Worm (Caenorhabditis elegans) whole organism, late embryonic: ENCODE data around the gene T16A1.10.

Experiments used
- ama-1 ChIP-seq: fragments of 150-350 bp; optimal IDR thresholded peaks from 2 replicates; lab custom pipeline; 2014
- ceh-30 ChIP-seq: fragments of 150-350 bp; optimal IDR thresholded peaks from 2 replicates; lab custom pipeline; 2014; ENCODE audit warnings: missing biosample characterization, missing genetic modification characterization
- ceh-34 ChIP-seq: sonication (generic microtip); optimal IDR thresholded peaks from 2 replicates; lab custom pipeline; 2016; ENCODE audit warnings: mild to moderate bottlenecking, missing genetic modification characterization, missing compliant biosample characterization
- ceh-45 ChIP-seq: fragments of 200-800 bp; sonication (Bioruptor generic); IDR thresholded peaks from 2 replicates; pipeline ENCODE4 v1.3.6; 2022; ENCODE audit warnings: missing genetic modification reagents, missing genetic modification characterization, missing compliant biosample characterization
- dve-1 ChIP-seq: sonication (generic microtip); optimal IDR thresholded peaks from 2 replicates; lab custom pipeline; 2017; ENCODE audit warnings: antibody characterized with exemption, mild to moderate bottlenecking, missing genetic modification characterization, missing compliant biosample characterization
- hlh-30 ChIP-seq: sonication (generic microtip); optimal IDR thresholded peaks from 2 replicates; lab custom pipeline; 2017; ENCODE audit warnings: antibody characterized with exemption, missing genetic modification characterization, missing compliant biosample characterization; ENCODE audit not compliant: insufficient read depth
- nhr-11 ChIP-seq: fragments of 150-350 bp; optimal IDR thresholded peaks from 2 replicates; lab custom pipeline; 2014; ENCODE audit warnings: missing biosample characterization, missing genetic modification characterization
- odd-2 ChIP-seq: sonication (generic microtip); optimal IDR thresholded peaks from 2 replicates; lab custom pipeline; 2017; ENCODE audit warnings: antibody characterized with exemption, mild to moderate bottlenecking, missing genetic modification characterization, missing compliant biosample characterization
- pax-1 ChIP-seq: fragments of 150-350 bp; optimal IDR thresholded peaks from 2 replicates; lab custom pipeline; 2014; ENCODE audit warnings: missing biosample characterization, missing genetic modification characterization
- pqm-1 ChIP-seq: sonication (generic microtip); optimal IDR thresholded peaks from 2 replicates; lab custom pipeline; 2016; ENCODE audit warnings: missing genetic modification characterization, missing compliant biosample characterization
- zip-5 ChIP-seq: sonication (generic microtip); optimal IDR thresholded peaks from 2 replicates; lab custom pipeline; 2016; ENCODE audit warnings: missing genetic modification characterization, missing compliant biosample characterization

- TF ChIP-seq ceh-30 (no peak), odd-2 (no peak), hlh-30 (tag; lab: Kevin White, UChicago) (no peak), dve-1 (tag; lab: Kevin White, UChicago) (no peak), nhr-11 (no peak), pqm-1 (tag; lab: Kevin White, UChicago) (no peak), ceh-34 (tag; lab: Kevin White, UChicago) (no peak), ama-1 (lab: Kevin White, UChicago) (no peak), pax-1 (tag; lab: Kevin White, UChicago) (no peak), zip-5 (tag; lab: Kevin White, UChicago) (no peak), ceh-45 (GFP tag; lab: Robert Waterston, UW) (no peak)
Observed at ce11 chrII:2093456-2093926, 1.6 kb upstream of the T16A1.10 start, which contains the start of gene fbxb-37.
